Fruit fly (Drosophila melanogaster) whole organism: Measurements from ENCODE around the gene dUTPase.
A peak's percentile ranks its signal among the peaks of the same experiment; 100 is the strongest.

Experiments
- CG8478 ChIP-seq: fragments of >200 bp; optimal IDR thresholded peaks from 2 replicates; lab custom pipeline; 2018; ENCODE audit warnings: inconsistent platforms
- Dll ChIP-seq: fragments of >200 bp; optimal IDR thresholded peaks from 2 replicates; lab custom pipeline; 2017
- EcR ChIP-seq, 2 experiments: fragments of >200 bp; optimal IDR thresholded peaks; 2 replicates each; lab custom pipeline; 2017; ENCODE audit warnings: missing biosample characterization in 2 of 2, missing genetic modification characterization in 2 of 2, missing genetic modification reagents in 2 of 2
- pan ChIP-seq: fragments of >200 bp; optimal IDR thresholded peaks from 2 replicates; lab custom pipeline; 2017
- psq ChIP-seq: fragments of >200 bp; optimal IDR thresholded peaks from 2 replicates; lab custom pipeline; 2017
- usp ChIP-seq: fragments of >200 bp; optimal IDR thresholded peaks from 2 replicates; lab custom pipeline; 2017; ENCODE audit warnings: missing biosample characterization, missing genetic modification characterization, mixed read lengths

Gene dUTPase

dm6 chr2L:11039548-11040144 is 28.5 kb downstream of the dUTPase start:
- TF ChIP-seq CG8478 (lab: Kevin White, UChicago) (no peak), EcR (GFP tag; optimal IDR thresholded peaks at IDR 0.05; lab: Kevin White, UChicago) (no peak), usp (GFP tag; lab: Kevin White, UChicago) (no peak), psq (no peak), pan (lab: Kevin White, UChicago) (no peak), Dll (no peak)

- TF ChIP-seq EcR (GFP tag; optimal IDR thresholded peaks at IDR 0.05; lab: Kevin White, UChicago) (no peak), Dll (no peak), psq (no peak), usp (GFP tag; lab: Kevin White, UChicago) (no peak), CG8478 (lab: Kevin White, UChicago) (no peak), pan (lab: Kevin White, UChicago) (no peak)
Observed at dm6 chr2L:11041074-11041473, 30.0 kb downstream of the dUTPase start.

- TF ChIP-seq CG8478 (lab: Kevin White, UChicago) (no peak), EcR (GFP tag; optimal IDR thresholded peaks at IDR 0.05; lab: Kevin White, UChicago) (no peak), usp (GFP tag; lab: Kevin White, UChicago) (no peak), psq (no peak), Dll (no peak), pan (lab: Kevin White, UChicago) (no peak)
Observed at dm6 chr2L:11041785-11042184, 30.7 kb downstream of the dUTPase start.

- TF ChIP-seq usp (GFP tag; lab: Kevin White, UChicago) = no peak
- peak; percentile 65 to 91 for TF ChIP-seq EcR (GFP tag; optimal IDR thresholded peaks at IDR 0.05; lab: Kevin White, UChicago)
- peak; percentile 56 for TF ChIP-seq Dll
Observed at dm6 chr2L:11044678-11045466, 33.8 kb downstream of the dUTPase start.

- no peak for TF ChIP-seq CG8478 (lab: Kevin White, UChicago)
- no peak for TF ChIP-seq pan (lab: Kevin White, UChicago)
- TF ChIP-seq EcR (GFP tag; optimal IDR thresholded peaks at IDR 0.05; lab: Kevin White, UChicago) = peak; percentile 5 to 49
- TF ChIP-seq usp (GFP tag; lab: Kevin White, UChicago) = no peak
- TF ChIP-seq Dll = no peak
- no peak for TF ChIP-seq psq
Observed at dm6 chr2L:11045467-11045914, 34.4 kb downstream of the dUTPase start.

dm6 chr2L:11046051-11046450 is 34.9 kb downstream of the dUTPase start:
- TF ChIP-seq psq (no peak), Dll (no peak), EcR (GFP tag; optimal IDR thresholded peaks at IDR 0.05; lab: Kevin White, UChicago) (no peak), CG8478 (lab: Kevin White, UChicago) (no peak), pan (lab: Kevin White, UChicago) (no peak), usp (GFP tag; lab: Kevin White, UChicago) (no peak)

dm6 chr2L:11048307-11048706 is 37.2 kb downstream of the dUTPase start:
- TF ChIP-seq usp (GFP tag; lab: Kevin White, UChicago) (no peak), EcR (GFP tag; optimal IDR thresholded peaks at IDR 0.05; lab: Kevin White, UChicago) (no peak), Dll (no peak), pan (lab: Kevin White, UChicago) (no peak), CG8478 (lab: Kevin White, UChicago) (no peak), psq (no peak)

- TF ChIP-seq psq (no peak), usp (GFP tag; lab: Kevin White, UChicago) (no peak), CG8478 (lab: Kevin White, UChicago) (no peak), EcR (GFP tag; optimal IDR thresholded peaks at IDR 0.05; lab: Kevin White, UChicago) (no peak), Dll (no peak), pan (lab: Kevin White, UChicago) (no peak)
Observed at dm6 chr2L:11049723-11050122, 38.6 kb downstream of the dUTPase start.

- no peak for TF ChIP-seq pan (lab: Kevin White, UChicago)
- TF ChIP-seq EcR (GFP tag; optimal IDR thresholded peaks at IDR 0.05; lab: Kevin White, UChicago) = no peak
- no peak for TF ChIP-seq psq
- peak; percentile 53 for TF ChIP-seq Dll
- TF ChIP-seq CG8478 (lab: Kevin White, UChicago) = no peak
- no peak for TF ChIP-seq usp (GFP tag; lab: Kevin White, UChicago)
Observed at dm6 chr2L:11051644-11052492, 40.8 kb downstream of the dUTPase start.

- TF ChIP-seq usp (GFP tag; lab: Kevin White, UChicago) = no peak
- TF ChIP-seq CG8478 (lab: Kevin White, UChicago) = no peak
- no peak for TF ChIP-seq EcR (GFP tag; optimal IDR thresholded peaks at IDR 0.05; lab: Kevin White, UChicago)
- no peak for TF ChIP-seq psq
- TF ChIP-seq pan (lab: Kevin White, UChicago) = no peak
Observed at dm6 chr2L:11052493-11052788, 41.3 kb downstream of the dUTPase start.

dm6 chr2L:11053018-11053807 is 42.1 kb downstream of the dUTPase start:
- no peak for TF ChIP-seq Dll
- TF ChIP-seq psq = no peak
- no peak for TF ChIP-seq EcR (GFP tag; optimal IDR thresholded peaks at IDR 0.05; lab: Kevin White, UChicago)
- TF ChIP-seq usp (GFP tag; lab: Kevin White, UChicago) = no peak
- no peak for TF ChIP-seq pan (lab: Kevin White, UChicago)
- TF ChIP-seq CG8478 (lab: Kevin White, UChicago) = no peak
